Worm (Caenorhabditis elegans) whole organism, L4 larva: ENCODE results near the gene K06A4.2.

ENCODE experiments used
- D1046.2 ChIP-seq: fragments of 200-800 bp; sonication (Bioruptor generic); IDR thresholded peaks from 2 replicates; pipeline ENCODE4 v1.3.6; 2022; ENCODE audit warnings: missing genetic modification characterization, missing compliant biosample characterization
- F26F4.8 ChIP-seq: fragments of 200-800 bp; sonication (Bioruptor generic); conservative IDR thresholded peaks from 2 replicates; pipeline ENCODE4 v1.3.6; 2022; ENCODE audit warnings: missing genetic modification characterization, missing compliant biosample characterization
- F44E2.7 ChIP-seq: fragments of 200-800 bp; sonication (Bioruptor generic); IDR thresholded peaks from 2 replicates; pipeline ENCODE4 v2.1.2; 2022; ENCODE audit warnings: missing genetic modification characterization, missing compliant biosample characterization
- F49E8.2 ChIP-seq: sonication (generic microtip); optimal IDR thresholded peaks from 2 replicates; lab custom pipeline; 2016; ENCODE audit warnings: missing compliant biosample characterization, mild to moderate bottlenecking, missing genetic modification characterization, borderline replicate concordance
- R02D3.7 ChIP-seq: fragments of 150-350 bp; sonication (generic microtip); optimal IDR thresholded peaks from 3 replicates; lab custom pipeline; 2014; ENCODE audit warnings: missing biosample characterization, missing genetic modification characterization
- T20F7.1 ChIP-seq: fragments of 200-800 bp; sonication (Bioruptor generic); optimal IDR thresholded peaks from 2 replicates; lab custom pipeline; 2018; ENCODE audit warnings: mild to moderate bottlenecking, missing genetic modification characterization, missing compliant biosample characterization
- T26A8.4 ChIP-seq: fragments of 200-800 bp; sonication (Bioruptor generic); IDR thresholded peaks from 2 replicates; pipeline ENCODE4 v1.3.6; 2022; ENCODE audit warnings: missing genetic modification characterization, missing compliant biosample characterization
- Y48G9A.11 ChIP-seq: fragments of 200-800 bp; sonication (Bioruptor generic); IDR thresholded peaks from 2 replicates; pipeline ENCODE4 v1.3.6; 2022; ENCODE audit warnings: missing genetic modification reagents, missing genetic modification characterization, missing compliant biosample characterization
- Y5F2A.4 ChIP-seq: fragments of 200-800 bp; sonication (Bioruptor generic); optimal IDR thresholded peaks from 2 replicates; lab custom pipeline; 2018; ENCODE audit warnings: mild to moderate bottlenecking, missing genetic modification characterization, missing compliant biosample characterization
- aha-1 ChIP-seq: fragments of 150-350 bp; peaks from one replicate; lab custom pipeline; 2014; ENCODE audit warnings: missing biosample characterization, missing genetic modification characterization
- aly-2 ChIP-seq: sonication (generic microtip); optimal IDR thresholded peaks from 2 replicates; lab custom pipeline; 2018; ENCODE audit warnings: missing biosample characterization, missing genetic modification characterization
- arid-1 ChIP-seq: fragments of 200-800 bp; sonication (Bioruptor generic); conservative IDR thresholded peaks from 2 replicates; pipeline ENCODE4 v1.3.6; 2022; ENCODE audit warnings: missing genetic modification reagents, missing genetic modification characterization, missing compliant biosample characterization
- attf-4 ChIP-seq: sonication (generic microtip); optimal IDR thresholded peaks from 3 replicates; lab custom pipeline; 2017; ENCODE audit warnings: missing biosample characterization, missing genetic modification characterization
- ceh-20 ChIP-seq: fragments of 200-800 bp; sonication (Bioruptor generic); IDR thresholded peaks from 2 replicates; pipeline ENCODE4 v1.3.6; 2022; ENCODE audit warnings: missing genetic modification reagents, missing genetic modification characterization, missing compliant biosample characterization
- ceh-44 ChIP-seq: fragments of 200-800 bp; sonication (Bioruptor generic); IDR thresholded peaks from 2 replicates; pipeline ENCODE4 v1.3.6; 2022; ENCODE audit warnings: missing genetic modification reagents, missing genetic modification characterization, missing compliant biosample characterization
- ctbp-1 ChIP-seq: fragments of 200-800 bp; sonication (Bioruptor generic); IDR thresholded peaks from 2 replicates; pipeline ENCODE4 v1.3.6; 2022; ENCODE audit warnings: missing genetic modification reagents, missing genetic modification characterization, missing compliant biosample characterization
- daf-19 ChIP-seq: fragments of 200-800 bp; sonication (Bioruptor generic); conservative IDR thresholded peaks from 2 replicates; pipeline ENCODE4 v1.3.6; 2022; ENCODE audit warnings: missing genetic modification characterization, missing compliant biosample characterization
- dmd-6 ChIP-seq: fragments of 200-800 bp; sonication (Bioruptor generic); IDR thresholded peaks from 2 replicates; pipeline ENCODE4 v1.3.6; 2022; ENCODE audit warnings: missing genetic modification reagents, missing genetic modification characterization, missing compliant biosample characterization
- dve-1 ChIP-seq: sonication (generic microtip); optimal IDR thresholded peaks from 2 replicates; lab custom pipeline; 2017; ENCODE audit warnings: antibody characterized with exemption, mild to moderate bottlenecking, missing genetic modification characterization, missing compliant biosample characterization; ENCODE audit not compliant: insufficient read depth
- gei-8 ChIP-seq: fragments of 200-800 bp; sonication (Bioruptor generic); optimal IDR thresholded peaks from 2 replicates; lab custom pipeline; 2018; ENCODE audit warnings: mild to moderate bottlenecking, missing genetic modification characterization, missing compliant biosample characterization
- hif-1 ChIP-seq, 2 experiments: sonication (generic microtip); optimal IDR thresholded peaks; 2 replicates each; lab custom pipeline; 2016 to 2017; ENCODE audit warnings: missing compliant biosample characterization in 2 of 2, missing genetic modification characterization in 2 of 2, missing genetic modification reagents in 2 of 2, missing genotype in 2 of 2, mild to moderate bottlenecking in 1 of 2
- hlh-11 ChIP-seq: fragments of 200-800 bp; sonication (Bioruptor generic); optimal IDR thresholded peaks from 2 replicates; lab custom pipeline; 2018; ENCODE audit warnings: mild to moderate bottlenecking, missing genetic modification characterization, missing compliant biosample characterization
- hmg-1.1 ChIP-seq: fragments of 200-800 bp; sonication (Bioruptor generic); IDR thresholded peaks from 2 replicates; pipeline ENCODE4 v1.3.6; 2022; ENCODE audit warnings: missing genetic modification reagents, missing genetic modification characterization, missing compliant biosample characterization
- lim-7 ChIP-seq: fragments of 200-800 bp; sonication (Bioruptor generic); IDR thresholded peaks from 2 replicates; pipeline ENCODE4 v1.3.6; 2022; ENCODE audit warnings: missing genetic modification characterization, missing compliant biosample characterization
- lin-13 ChIP-seq: fragments of 150-350 bp; optimal IDR thresholded peaks from 2 replicates; lab custom pipeline; 2014; ENCODE audit warnings: missing biosample characterization, missing genetic modification reagents, missing genetic modification characterization
- lin-29 ChIP-seq: fragments of 200-800 bp; sonication (Bioruptor generic); IDR thresholded peaks from 2 replicates; pipeline ENCODE4 v1.3.6; 2022; ENCODE audit warnings: missing genetic modification reagents, missing genetic modification characterization, missing compliant biosample characterization
- lin-38 ChIP-seq: fragments of 200-800 bp; sonication (Bioruptor generic); IDR thresholded peaks from 2 replicates; pipeline ENCODE4 v1.3.6; 2022; ENCODE audit warnings: missing genetic modification reagents, missing genetic modification characterization, missing compliant biosample characterization
- lir-3 ChIP-seq: sonication (generic microtip); optimal IDR thresholded peaks from 2 replicates; lab custom pipeline; 2016; ENCODE audit warnings: mild to moderate bottlenecking, missing genetic modification characterization, missing compliant biosample characterization
- mes-2 ChIP-seq: sonication (generic microtip); optimal IDR thresholded peaks from 2 replicates; lab custom pipeline; 2016; ENCODE audit warnings: missing genotype, mild to moderate bottlenecking, missing genetic modification characterization, missing compliant biosample characterization; ENCODE audit not compliant: poor library complexity, severe bottlenecking
- mxl-2 ChIP-seq: fragments of 200-800 bp; sonication (Bioruptor generic); conservative IDR thresholded peaks from 2 replicates; pipeline ENCODE4 v1.3.6; 2022; ENCODE audit warnings: missing genetic modification reagents, missing genetic modification characterization, missing compliant biosample characterization
- nhr-102 ChIP-seq: sonication (generic microtip); optimal IDR thresholded peaks from 2 replicates; lab custom pipeline; 2016; ENCODE audit warnings: mild to moderate bottlenecking, missing genetic modification characterization, moderate library complexity, missing compliant biosample characterization
- nhr-11 ChIP-seq: fragments of 150-350 bp; optimal IDR thresholded peaks from 2 replicates; lab custom pipeline; 2014; ENCODE audit warnings: missing biosample characterization, missing genetic modification characterization
- nhr-237 ChIP-seq: sonication (generic microtip); optimal IDR thresholded peaks from 2 replicates; lab custom pipeline; 2017; ENCODE audit warnings: missing biosample characterization, missing genetic modification characterization
- nhr-28 ChIP-seq: fragments of 150-350 bp; optimal IDR thresholded peaks from 2 replicates; lab custom pipeline; 2014; ENCODE audit warnings: missing biosample characterization, missing genetic modification characterization
- nhr-41 ChIP-seq: fragments of 200-800 bp; sonication (Bioruptor generic); IDR thresholded peaks from 2 replicates; pipeline ENCODE4 v1.3.6; 2022; ENCODE audit warnings: missing genetic modification reagents, missing genetic modification characterization, missing compliant biosample characterization
- nhr-42 ChIP-seq: fragments of 200-800 bp; sonication (Bioruptor generic); IDR thresholded peaks from 2 replicates; pipeline ENCODE4 v1.3.6; 2022; ENCODE audit warnings: missing genetic modification characterization, missing compliant biosample characterization
- nhr-6 ChIP-seq: fragments of 150-350 bp; optimal IDR thresholded peaks from 2 replicates; lab custom pipeline; 2014; ENCODE audit warnings: missing biosample characterization, missing genetic modification characterization
- nhr-77 ChIP-seq: fragments of 150-350 bp; optimal IDR thresholded peaks from 2 replicates; lab custom pipeline; 2014; ENCODE audit warnings: missing biosample characterization, missing genetic modification characterization
- rbr-2 ChIP-seq: sonication (generic microtip); optimal IDR thresholded peaks from 2 replicates; lab custom pipeline; 2016; ENCODE audit warnings: missing genotype, missing genetic modification characterization, missing compliant biosample characterization
- saeg-2 ChIP-seq: fragments of 200-800 bp; sonication (Bioruptor generic); IDR thresholded peaks from 2 replicates; pipeline ENCODE4 v1.3.6; 2022; ENCODE audit warnings: missing genetic modification reagents, missing genetic modification characterization, missing compliant biosample characterization
- snpc-4 ChIP-seq: fragments of 150-350 bp; optimal IDR thresholded peaks from 2 replicates; lab custom pipeline; 2014; ENCODE audit warnings: missing biosample characterization, missing genetic modification characterization
- tra-1 ChIP-seq: fragments of 200-800 bp; sonication (Bioruptor generic); IDR thresholded peaks from 2 replicates; pipeline ENCODE4 v1.3.6; 2022; ENCODE audit warnings: missing genetic modification reagents, missing genetic modification characterization, missing compliant biosample characterization
- unc-62 ChIP-seq, 3 experiments: fragments of 150-350 bp in 1 of 3; sonication (generic microtip); optimal IDR thresholded peaks in 2 of 3; peaks in 1 of 3; 1 replicate in 1 of 3; 2 replicates in 2 of 3; lab custom pipeline; 2014 to 2017; ENCODE audit warnings: missing biosample characterization in 3 of 3, missing genetic modification characterization in 3 of 3, missing genetic modification reagents in 3 of 3, missing genotype in 1 of 3
- vab-7 ChIP-seq: fragments of 200-800 bp; sonication (Bioruptor generic); IDR thresholded peaks from 2 replicates; pipeline ENCODE4 v1.3.6; 2022; ENCODE audit warnings: missing genetic modification reagents, missing genetic modification characterization, missing compliant biosample characterization
- zag-1 ChIP-seq: fragments of 150-350 bp; optimal IDR thresholded peaks from 2 replicates; lab custom pipeline; 2014; ENCODE audit warnings: missing biosample characterization, missing genetic modification characterization
- zfp-2 ChIP-seq: sonication (generic microtip); optimal IDR thresholded peaks from 2 replicates; lab custom pipeline; 2016; ENCODE audit warnings: mild to moderate bottlenecking, missing genetic modification characterization, missing compliant biosample characterization
- zfp-3 ChIP-seq: fragments of 200-800 bp; sonication (Bioruptor generic); conservative IDR thresholded peaks from 2 replicates; pipeline ENCODE4 v1.3.6; 2022; ENCODE audit warnings: missing genetic modification reagents, missing genetic modification characterization, missing compliant biosample characterization
- zip-11 ChIP-seq: fragments of 200-800 bp; sonication (Bioruptor generic); IDR thresholded peaks from 2 replicates; pipeline ENCODE4 v1.3.6; 2022; ENCODE audit warnings: missing genetic modification characterization, missing compliant biosample characterization
- ztf-11 ChIP-seq: fragments of 150-350 bp; optimal IDR thresholded peaks from 2 replicates; lab custom pipeline; 2014; ENCODE audit warnings: missing biosample characterization, missing genetic modification characterization

Gene K06A4.2

DNA sequence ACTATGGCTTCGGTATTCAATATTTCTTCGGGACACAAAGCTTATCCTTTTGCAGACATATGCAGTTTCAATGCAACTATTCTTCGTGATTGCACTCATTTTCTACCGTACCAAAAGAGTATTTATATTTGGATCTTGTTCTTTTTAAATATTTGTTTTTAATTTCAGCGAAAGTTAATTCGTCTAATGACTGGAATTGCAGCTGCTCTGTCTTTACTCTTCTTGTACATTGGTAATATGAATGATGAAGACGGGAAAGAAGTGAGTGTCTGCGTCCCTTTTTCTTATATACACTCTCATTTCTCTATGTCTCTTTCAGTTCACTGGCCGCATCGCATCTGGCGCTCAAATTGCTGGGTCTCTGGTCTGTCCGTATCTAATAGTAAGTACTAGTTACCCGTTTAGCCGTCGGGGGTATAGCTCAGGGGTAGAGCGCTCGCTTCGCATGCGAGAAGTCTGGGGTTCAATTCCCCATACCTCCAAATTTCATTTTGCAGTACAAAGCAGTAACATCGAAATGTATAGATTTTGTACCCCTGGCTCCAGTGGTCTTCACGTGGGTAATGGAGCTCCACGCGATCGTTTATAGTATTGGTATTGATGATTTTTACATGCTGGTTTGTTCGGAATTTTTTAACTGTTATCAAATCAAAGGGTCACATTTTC is 19.3 kb downstream of the K06A4.2 start:
- TF ChIP-seq Y48G9A.11 (GFP tag; lab: Robert Waterston, UW) (peak; percentile 76), saeg-2 (peak; percentile 49; the same call in 1 of the 2 replicates), ztf-11 (no peak), T20F7.1 (GFP tag; lab: Kevin White, UChicago) (peak; percentile 47), nhr-41 (GFP tag; lab: Robert Waterston, UW) (peak; percentile 62; the same call in 1 of the 2 replicates), F49E8.2 (tag; lab: Kevin White, UChicago) (no peak), nhr-11 (tag; lab: Kevin White, UChicago) (no peak), zip-11 (GFP tag; lab: Robert Waterston, UW) (0 out of 2 replicates have a peak, but pooled peaks have one; percentile 49), unc-62 (GFP tag; optimal IDR thresholded peaks at IDR 0.05 in 1 of 2; lab: Kevin White, UChicago) (peak in 1 of 2 experiments; percentile 93), unc-62 (tag; optimal IDR thresholded peaks at IDR 0.05; lab: Kevin White, UChicago) (no peak), mes-2 (peak; percentile 71), D1046.2 (GFP tag; lab: Robert Waterston, UW) (peak; percentile 86), zag-1 (tag; lab: Kevin White, UChicago) (no peak), gei-8 (GFP tag; lab: Kevin White, UChicago) (peak; percentile 85), zfp-2 (tag; lab: Kevin White, UChicago) (no peak), nhr-28 (tag; lab: Kevin White, UChicago) (peak; percentile 59), R02D3.7 (no peak), hlh-11 (tag; lab: Kevin White, UChicago) (peak; percentile 65), dmd-6 (GFP tag; lab: Robert Waterston, UW) (peak; percentile 84), nhr-102 (peak; percentile 68), T26A8.4 (peak; percentile 88), tra-1 (peak; percentile 85), daf-19 (GFP tag; lab: Robert Waterston, UW) (peak; percentile 89), dve-1 (tag; lab: Kevin White, UChicago) (no peak), nhr-42 (GFP tag; lab: Robert Waterston, UW) (peak; percentile 81), F44E2.7 (GFP tag; lab: Robert Waterston, UW) (0 out of 2 replicates have a peak, but pooled peaks have one; percentile 69), rbr-2 (tag; lab: Kevin White, UChicago) (peak; percentile 75), nhr-6 (tag; lab: Kevin White, UChicago) (no peak), Y5F2A.4 (GFP tag; lab: Kevin White, UChicago) (peak; percentile 35), lir-3 (peak; percentile 60), hif-1 (tag; optimal IDR thresholded peaks at IDR 0.05; lab: Kevin White, UChicago) (peak; percentile 14 to 45), aly-2 (tag; lab: Kevin White, UChicago) (no peak), arid-1 (GFP tag; lab: Robert Waterston, UW) (peak; percentile 78), vab-7 (GFP tag; lab: Robert Waterston, UW) (peak; percentile 80), lin-13 (GFP tag; lab: Kevin White, UChicago) (no peak), ctbp-1 (peak; percentile 87), nhr-237 (no peak), nhr-77 (peak; percentile 12), attf-4 (tag; lab: Kevin White, UChicago) (no peak), zfp-3 (0 out of 2 replicates have a peak, but pooled peaks have one; percentile 59), ceh-20 (GFP tag; lab: Robert Waterston, UW) (peak; percentile 84), F26F4.8 (peak; percentile 77; the same call in 1 of the 2 replicates), snpc-4 (tag; lab: Kevin White, UChicago) (peak; percentile 81), hmg-1.1 (GFP tag; lab: Robert Waterston, UW) (peak; percentile 87), lin-29 (GFP tag; lab: Robert Waterston, UW) (peak; percentile 56; the same call in 1 of the 2 replicates), mxl-2 (GFP tag; lab: Robert Waterston, UW) (0 out of 2 replicates have a peak, but pooled peaks have one; percentile 12), lin-38 (GFP tag; lab: Robert Waterston, UW) (no peak; the same call in 1 of the 2 replicates), aha-1 (tag; lab: Kevin White, UChicago) (peak; percentile 95), lim-7 (peak; percentile 87), ceh-44 (GFP tag; lab: Robert Waterston, UW) (0 out of 2 replicates have a peak, but pooled peaks have one; percentile 43)
